Fruit fly (Drosophila melanogaster) whole organism, embryonic: ENCODE results near the gene COX7AL2.

Experiments
- Abd-B ChIP-seq: fragments of 200-800 bp; sonication (Bioruptor generic); optimal IDR thresholded peaks from 2 replicates; lab custom pipeline; 2018; ENCODE audit warnings: missing biosample characterization, mild to moderate bottlenecking, missing genetic modification characterization, moderate library complexity
- Atf-2 ChIP-seq: fragments of 200-800 bp; sonication (Bioruptor generic); optimal IDR thresholded peaks from 2 replicates; lab custom pipeline; 2016; ENCODE audit warnings: missing biosample characterization, missing genetic modification characterization
- B-H1 ChIP-seq: fragments of 200-800 bp; sonication (Bioruptor generic); IDR thresholded peaks from 3 replicates; pipeline ENCODE4 v1.3.6; 2022; ENCODE audit warnings: missing biosample characterization, missing genetic modification characterization
- BEAF-32 ChIP-seq: fragments of 200-800 bp; sonication (Bioruptor generic); optimal IDR thresholded peaks from 3 replicates; lab custom pipeline; 2017; ENCODE audit warnings: missing biosample characterization, missing genetic modification characterization, mild to moderate bottlenecking, moderate library complexity, missing genetic modification reagents
- CG12942 ChIP-seq: fragments of 200-800 bp; sonication (Bioruptor generic); optimal IDR thresholded peaks from 3 replicates; lab custom pipeline; 2016; ENCODE audit warnings: missing biosample characterization, missing genetic modification characterization
- CG15073 ChIP-seq: fragments of 200-800 bp; sonication (Bioruptor generic); optimal IDR thresholded peaks from 2 replicates; lab custom pipeline; 2016; ENCODE audit warnings: missing biosample characterization, missing genetic modification characterization
- CG15514 ChIP-seq: fragments of 200-800 bp; sonication (Bioruptor generic); optimal IDR thresholded peaks from 3 replicates; lab custom pipeline; 2017; ENCODE audit warnings: missing biosample characterization, missing genetic modification characterization, mild to moderate bottlenecking, moderate library complexity, missing genetic modification reagents
- CG16779 ChIP-seq: fragments of 200-800 bp; sonication (Bioruptor generic); IDR thresholded peaks from 2 replicates; pipeline ENCODE4 v1.3.6; 2022; ENCODE audit warnings: missing biosample characterization, missing genetic modification characterization
- CG16813 ChIP-seq: fragments of 200-800 bp; sonication (Bioruptor generic); IDR thresholded peaks from 3 replicates; pipeline ENCODE4 v1.3.6; 2022; ENCODE audit warnings: missing biosample characterization, missing genetic modification characterization; ENCODE audit not compliant: partially characterized antibody
- CG18599 ChIP-seq: fragments of 200-800 bp; sonication (Bioruptor generic); optimal IDR thresholded peaks from 3 replicates; lab custom pipeline; 2017; ENCODE audit warnings: missing biosample characterization, missing genetic modification characterization, mild to moderate bottlenecking, moderate library complexity, missing genetic modification reagents
- CG2116 ChIP-seq: fragments of 200-800 bp; sonication (Bioruptor generic); optimal IDR thresholded peaks from 3 replicates; lab custom pipeline; 2018; ENCODE audit warnings: missing biosample characterization, mild to moderate bottlenecking, missing genetic modification characterization
- CG2678 ChIP-seq: fragments of 200-800 bp; sonication (Bioruptor generic); optimal IDR thresholded peaks from 3 replicates; lab custom pipeline; 2019; ENCODE audit warnings: missing biosample characterization, mild to moderate bottlenecking, missing genetic modification characterization, moderate library complexity
- CG30020 ChIP-seq: fragments of 200-800 bp; optimal IDR thresholded peaks from 2 replicates; lab custom pipeline; 2019; ENCODE audit warnings: missing biosample characterization, mild to moderate bottlenecking, missing genetic modification characterization, moderate library complexity
- CG30403 ChIP-seq: fragments of 200-800 bp; sonication (Bioruptor generic); optimal IDR thresholded peaks from 3 replicates; lab custom pipeline; 2016; ENCODE audit warnings: missing biosample characterization, missing genetic modification characterization
- CG33213 ChIP-seq: fragments of 200-800 bp; sonication (Bioruptor generic); optimal IDR thresholded peaks from 3 replicates; lab custom pipeline; 2016; ENCODE audit warnings: missing biosample characterization, missing genetic modification characterization
- CG4404 ChIP-seq: fragments of 200-800 bp; sonication (Bioruptor generic); IDR thresholded peaks from 2 replicates; pipeline ENCODE4 v1.3.6; 2022; ENCODE audit warnings: missing biosample characterization, missing genetic modification characterization
- CG4424 ChIP-seq: fragments of 200-800 bp; sonication (Bioruptor generic); optimal IDR thresholded peaks from 3 replicates; lab custom pipeline; 2016; ENCODE audit warnings: missing biosample characterization, missing genetic modification characterization
- CG4854 ChIP-seq: fragments of 200-800 bp; sonication (Bioruptor generic); optimal IDR thresholded peaks from 2 replicates; lab custom pipeline; 2016; ENCODE audit warnings: missing biosample characterization, missing genetic modification characterization, inconsistent platforms
- CG5953 ChIP-seq: fragments of 200-800 bp; sonication (Bioruptor generic); IDR thresholded peaks from 2 replicates; pipeline ENCODE4 v1.3.6; 2022; ENCODE audit warnings: missing biosample characterization, missing genetic modification characterization
- CG6254 ChIP-seq: fragments of 200-800 bp; sonication (Bioruptor generic); optimal IDR thresholded peaks from 3 replicates; lab custom pipeline; 2017; ENCODE audit warnings: mild to moderate bottlenecking, missing biosample characterization, missing genetic modification reagents, missing genetic modification characterization
- CG7372 ChIP-seq: fragments of 200-800 bp; sonication (Bioruptor generic); IDR thresholded peaks from 2 replicates; pipeline ENCODE4 v1.3.6; 2022; ENCODE audit warnings: missing biosample characterization, missing genetic modification characterization
- CG7786 ChIP-seq: fragments of 200-800 bp; sonication (Bioruptor generic); optimal IDR thresholded peaks from 2 replicates; lab custom pipeline; 2016; ENCODE audit warnings: missing biosample characterization, missing genetic modification characterization
- CHES-1-like ChIP-seq: fragments of 200-800 bp; sonication (Bioruptor generic); optimal IDR thresholded peaks from 2 replicates; lab custom pipeline; 2016; ENCODE audit warnings: missing biosample characterization, missing genetic modification characterization
- Doc3 ChIP-seq: fragments of 200-800 bp; sonication (Bioruptor generic); IDR thresholded peaks from 3 replicates; pipeline ENCODE4 v1.3.6; 2022; ENCODE audit warnings: missing biosample characterization, missing genetic modification characterization; ENCODE audit not compliant: partially characterized antibody
- E2f1 ChIP-seq: fragments of 200-800 bp; sonication (Bioruptor generic); IDR thresholded peaks from 2 replicates; pipeline ENCODE4 v1.3.6; 2022; ENCODE audit warnings: missing biosample characterization, missing genetic modification characterization
- Ets65A ChIP-seq: fragments of 200-800 bp; sonication (Bioruptor generic); peaks from one replicate; lab custom pipeline; 2016; ENCODE audit warnings: missing biosample characterization, missing genetic modification characterization
- Ets97D ChIP-seq: fragments of 200-800 bp; sonication (Bioruptor generic); optimal IDR thresholded peaks from 3 replicates; lab custom pipeline; 2016; ENCODE audit warnings: missing biosample characterization, missing genetic modification characterization
- Fer2 ChIP-seq: fragments of 200-800 bp; sonication (Bioruptor generic); optimal IDR thresholded peaks from 2 replicates; lab custom pipeline; 2018; ENCODE audit warnings: missing biosample characterization, mild to moderate bottlenecking, missing genetic modification characterization, moderate library complexity
- Gsc ChIP-seq: fragments of 200-800 bp; sonication (Bioruptor generic); IDR thresholded peaks from 2 replicates; pipeline ENCODE4 v1.3.6; 2022; ENCODE audit warnings: missing biosample characterization, missing genetic modification characterization
- Gug ChIP-seq: fragments of 200-800 bp; sonication (Bioruptor generic); IDR thresholded peaks from 4 replicates; pipeline ENCODE4 v1.3.6; 2022; ENCODE audit warnings: missing biosample characterization, missing genetic modification characterization
- Lim3 ChIP-seq: fragments of 200-800 bp; sonication (Bioruptor generic); IDR thresholded peaks from 2 replicates; pipeline ENCODE4 v1.3.6; 2022; ENCODE audit warnings: missing biosample characterization, missing genetic modification characterization
- MBD-R2 ChIP-seq: fragments of 200-800 bp; sonication (Bioruptor generic); IDR thresholded peaks from 2 replicates; pipeline ENCODE4 v1.3.6; 2022; ENCODE audit warnings: missing biosample characterization, missing genetic modification characterization
- NC2α ChIP-seq: fragments of 200-800 bp; sonication (Bioruptor generic); optimal IDR thresholded peaks from 2 replicates; lab custom pipeline; 2016; ENCODE audit warnings: missing biosample characterization, missing genetic modification characterization
- Sry-β ChIP-seq: fragments of 200-800 bp; sonication (Bioruptor generic); optimal IDR thresholded peaks from 2 replicates; lab custom pipeline; 2018; ENCODE audit warnings: missing biosample characterization, mild to moderate bottlenecking, missing genetic modification characterization, moderate library complexity
- Usf ChIP-seq: fragments of 200-800 bp; sonication (Bioruptor generic); optimal IDR thresholded peaks from 2 replicates; lab custom pipeline; 2017; ENCODE audit warnings: missing genotype, missing biosample characterization, missing genetic modification characterization
- ab ChIP-seq: fragments of 200-800 bp; sonication (Bioruptor generic); optimal IDR thresholded peaks from 2 replicates; lab custom pipeline; 2016; ENCODE audit warnings: missing biosample characterization, missing genetic modification characterization
- bab2 ChIP-seq: fragments of 200-800 bp; sonication (Bioruptor generic); optimal IDR thresholded peaks from 2 replicates; lab custom pipeline; 2016; ENCODE audit warnings: missing biosample characterization, missing genetic modification characterization
- bigmax ChIP-seq: fragments of 200-800 bp; sonication (Bioruptor generic); optimal IDR thresholded peaks from 2 replicates; lab custom pipeline; 2018; ENCODE audit warnings: missing biosample characterization, mild to moderate bottlenecking, missing genetic modification characterization
- cato ChIP-seq: fragments of 200-800 bp; sonication (Bioruptor generic); optimal IDR thresholded peaks from 2 replicates; lab custom pipeline; 2016; ENCODE audit warnings: missing biosample characterization, missing genetic modification characterization, borderline replicate concordance
- fd3F ChIP-seq: fragments of 200-800 bp; sonication (Bioruptor generic); optimal IDR thresholded peaks from 2 replicates; lab custom pipeline; 2018; ENCODE audit warnings: missing biosample characterization, mild to moderate bottlenecking, missing genetic modification characterization, moderate library complexity
- ham ChIP-seq: fragments of 200-800 bp; sonication (Bioruptor generic); IDR thresholded peaks from 2 replicates; pipeline ENCODE4 v1.3.6; 2022; ENCODE audit warnings: missing biosample characterization, missing genetic modification characterization
- lmd ChIP-seq: fragments of 200-800 bp; sonication (Bioruptor generic); IDR thresholded peaks from 2 replicates; pipeline ENCODE4 v1.3.6; 2022; ENCODE audit warnings: missing biosample characterization, missing genetic modification characterization
- oc ChIP-seq: fragments of 200-800 bp; sonication (Bioruptor generic); optimal IDR thresholded peaks from 2 replicates; lab custom pipeline; 2018; ENCODE audit warnings: missing biosample characterization, mild to moderate bottlenecking, missing genetic modification characterization, moderate library complexity
- pb ChIP-seq: fragments of 200-800 bp; sonication (Bioruptor generic); optimal IDR thresholded peaks from 3 replicates; lab custom pipeline; 2016; ENCODE audit warnings: missing biosample characterization, missing genetic modification characterization
- psq ChIP-seq: fragments of 200-800 bp; sonication (Bioruptor generic); optimal IDR thresholded peaks from 2 replicates; lab custom pipeline; 2017; ENCODE audit warnings: missing biosample characterization, missing genetic modification characterization
- pum ChIP-seq: fragments of 200-800 bp; sonication (Bioruptor generic); optimal IDR thresholded peaks from 2 replicates; lab custom pipeline; 2016; ENCODE audit warnings: missing biosample characterization, missing genetic modification characterization
- ro ChIP-seq: fragments of 200-800 bp; sonication (Bioruptor generic); IDR thresholded peaks from 2 replicates; pipeline ENCODE4 v1.3.6; 2022; ENCODE audit warnings: missing biosample characterization, missing genetic modification characterization
- sd ChIP-seq: fragments of 200-800 bp; sonication (Bioruptor generic); optimal IDR thresholded peaks from 3 replicates; lab custom pipeline; 2018; ENCODE audit warnings: missing biosample characterization, mild to moderate bottlenecking, missing genetic modification characterization, moderate library complexity
- ssp ChIP-seq: fragments of 200-800 bp; sonication (Bioruptor generic); IDR thresholded peaks from 2 replicates; pipeline ENCODE4 v1.3.6; 2022; ENCODE audit warnings: missing biosample characterization, missing genetic modification characterization
- stc ChIP-seq: fragments of 200-800 bp; sonication (Bioruptor generic); IDR thresholded peaks from 2 replicates; pipeline ENCODE4 v1.3.6; 2022; ENCODE audit warnings: missing biosample characterization, missing genetic modification characterization
- wor ChIP-seq: fragments of 200-800 bp; sonication (Bioruptor generic); IDR thresholded peaks from 2 replicates; pipeline ENCODE4 v1.3.6; 2022; ENCODE audit warnings: missing biosample characterization, missing genetic modification characterization

Gene COX7AL2

DNA sequence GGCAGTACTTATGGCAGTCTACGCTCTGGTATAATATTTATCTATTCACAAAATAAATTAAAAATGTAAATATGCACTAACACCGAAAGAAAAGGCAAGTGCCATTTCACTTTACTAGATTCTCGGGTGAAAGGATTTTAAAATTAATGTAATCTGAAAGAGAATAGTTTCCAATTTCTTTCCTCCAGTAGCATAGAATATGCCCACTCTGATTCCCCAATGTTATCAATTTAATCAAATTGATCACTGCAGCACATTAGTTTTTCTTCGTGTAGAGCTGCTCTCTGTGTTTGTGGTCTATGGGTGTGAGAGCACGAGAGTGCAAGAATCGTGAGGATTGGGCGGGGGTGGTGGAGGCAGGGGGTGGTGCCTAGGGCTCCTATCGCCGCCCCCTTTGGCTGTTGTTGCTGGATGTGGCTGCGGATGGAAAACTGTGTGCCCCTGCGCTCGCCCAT is 3.4 kb upstream of the COX7AL2 start:
- TF ChIP-seq Lim3 (GFP tag; lab: Robert Waterston, UW) (no peak; the same call in 1 of the 2 replicates), CG5953 (GFP tag; lab: Robert Waterston, UW) (0 out of 2 replicates have a peak, but pooled peaks have one; percentile 39), Ets65A (GFP tag; lab: Kevin White, UChicago) (peak; percentile 94), CG15514 (GFP tag; lab: Kevin White, UChicago) (peak; percentile 22), ssp (0 out of 2 replicates have a peak, but pooled peaks have one; percentile 35), E2f1 (GFP tag; lab: Robert Waterston, UW) (peak; percentile 73), CG30020 (tag; lab: Kevin White, UChicago) (peak; percentile 61), CG7786 (GFP tag; lab: Kevin White, UChicago) (peak; percentile 59), sd (tag; lab: Kevin White, UChicago) (no peak), CG4424 (peak; percentile 90), cato (GFP tag; lab: Kevin White, UChicago) (peak; percentile 88), Doc3 (GFP tag; lab: Robert Waterston, UW) (no peak), bab2 (GFP tag; lab: Kevin White, UChicago) (peak; percentile 63), psq (GFP tag; lab: Kevin White, UChicago) (no peak), ro (GFP tag; lab: Robert Waterston, UW) (no peak), pb (GFP tag; lab: Kevin White, UChicago) (peak; percentile 58), Sry-β (GFP tag; lab: Kevin White, UChicago) (peak; percentile 69), Abd-B (GFP tag; lab: Kevin White, UChicago) (peak; percentile 84), BEAF-32 (GFP tag; lab: Kevin White, UChicago) (no peak), ab (peak; percentile 57), CG33213 (GFP tag; lab: Kevin White, UChicago) (peak; percentile 72), fd3F (GFP tag; lab: Kevin White, UChicago) (peak; percentile 23), Usf (GFP tag; lab: Kevin White, UChicago) (peak; percentile 67), wor (GFP tag; lab: Robert Waterston, UW) (peak; percentile 71), CG16813 (GFP tag; lab: Robert Waterston, UW) (no peak), CG6254 (GFP tag; lab: Kevin White, UChicago) (peak; percentile 91), CG2678 (tag; lab: Kevin White, UChicago) (peak; percentile 88), MBD-R2 (no peak; the same call in 1 of the 2 replicates), ham (GFP tag; lab: Robert Waterston, UW) (no peak), Gsc (GFP tag; lab: Robert Waterston, UW) (peak; percentile 59), Gug (GFP tag; lab: Robert Waterston, UW) (peak; percentile 42; the same call in 2 of the 4 replicates), CG15073 (GFP tag; lab: Kevin White, UChicago) (peak; percentile 22), bigmax (GFP tag; lab: Kevin White, UChicago) (peak; percentile 9), CG7372 (GFP tag; lab: Robert Waterston, UW) (peak; percentile 28; the same call in 1 of the 2 replicates), Fer2 (tag; lab: Kevin White, UChicago) (no peak), CG16779 (GFP tag; lab: Robert Waterston, UW) (no peak), oc (tag; lab: Kevin White, UChicago) (peak; percentile 88), stc (GFP tag; lab: Robert Waterston, UW) (no peak), CG2116 (peak; percentile 44), CG4854 (GFP tag; lab: Kevin White, UChicago) (peak; percentile 47), CG12942 (GFP tag; lab: Kevin White, UChicago) (peak; percentile 77), CG4404 (peak; percentile 59), CG18599 (GFP tag; lab: Kevin White, UChicago) (peak; percentile 65), NC2α (GFP tag; lab: Kevin White, UChicago) (peak; percentile 30), B-H1 (GFP tag; lab: Robert Waterston, UW) (no peak), CG30403 (GFP tag; lab: Kevin White, UChicago) (peak; percentile 87), Ets97D (GFP tag; lab: Kevin White, UChicago) (peak; percentile 6), lmd (GFP tag; lab: Robert Waterston, UW) (peak; percentile 68; the same call in 1 of the 2 replicates), pum (GFP tag; lab: Kevin White, UChicago) (peak; percentile 74), Atf-2 (GFP tag; lab: Kevin White, UChicago) (peak; percentile 64), CHES-1-like (GFP tag; lab: Kevin White, UChicago) (no peak)
